Worm (Caenorhabditis elegans): Measurements from ENCODE around the gene K12H4.6.

DNA sequence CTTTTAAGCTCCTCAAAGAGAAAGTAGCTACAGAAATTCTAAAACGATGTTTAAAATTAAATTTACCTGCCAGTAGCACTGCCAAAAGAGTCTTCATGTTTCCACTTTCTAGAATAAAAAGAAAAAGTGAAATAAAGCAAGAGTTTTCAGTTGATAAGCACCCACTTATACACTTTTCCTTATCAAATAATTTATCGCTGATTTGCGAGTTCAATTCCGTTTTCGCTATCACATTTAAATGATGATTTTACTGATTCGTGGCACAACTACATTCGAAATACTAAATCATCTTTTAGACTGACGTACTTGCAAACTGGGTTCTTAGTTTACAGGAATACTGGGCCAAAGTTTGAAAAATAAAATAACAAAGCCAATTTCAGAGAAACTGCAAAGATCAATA is 8.3 kb upstream of the K12H4.6 start, which contains the start of gene K12H4.7:
- peak; percentile 93 for TF ChIP-seq fos-1 (tag; optimal IDR thresholded peaks at IDR 0.05)
- TF ChIP-seq snpc-4 (tag; optimal IDR thresholded peaks at IDR 0.05) = no peak
- no peak for TF ChIP-seq nhr-25 (tag; optimal IDR thresholded peaks at IDR 0.05)
- no peak for TF ChIP-seq lsy-2 (tag; optimal IDR thresholded peaks at IDR 0.05)
- no peak for TF ChIP-seq ZK546.5 (tag; optimal IDR thresholded peaks at IDR 0.05)
- TF ChIP-seq nhr-237 (tag; optimal IDR thresholded peaks at IDR 0.05) = no peak
- TF ChIP-seq crh-2 (tag; optimal IDR thresholded peaks at IDR 0.05) = peak; percentile 63
- TF ChIP-seq nhr-11 (tag; optimal IDR thresholded peaks at IDR 0.05) = no peak
